Fruit fly (Drosophila melanogaster): ENCODE measurements around the gene Vps39.

The Vps39 gene

dm6 chr3R:18232187-18232586 is 42.1 kb downstream of the Vps39 start:
- TF ChIP-seq noc (tag; optimal IDR thresholded peaks at IDR 0.05), result no peak

dm6 chr3R:18230229-18230628 is 44.0 kb downstream of the Vps39 start:
- no peak for TF ChIP-seq noc (tag; optimal IDR thresholded peaks at IDR 0.05)

dm6 chr3R:18228713-18229222 is 45.5 kb downstream of the Vps39 start:
- TF ChIP-seq noc (tag; optimal IDR thresholded peaks at IDR 0.05), result no peak

- no peak for TF ChIP-seq noc (tag; optimal IDR thresholded peaks at IDR 0.05)
These were observed 46.9 kb downstream of the Vps39 start for dm6 chr3R:18227385-18227784.

- no peak for TF ChIP-seq noc (tag; optimal IDR thresholded peaks at IDR 0.05)
These were observed 47.5 kb downstream of the Vps39 start for dm6 chr3R:18226809-18227157.

- TF ChIP-seq noc (tag; optimal IDR thresholded peaks at IDR 0.05), result no peak
These were observed 48.0 kb downstream of the Vps39 start, which contains the start of the genes CG7168 and Mdh2 for dm6 chr3R:18226043-18226808. Gene CG7168, minus strand, starts transcription at chr3R:18226082. Gene Mdh2, plus strand, starts transcription at chr3R:18226396.

- peak; percentile 54 for TF ChIP-seq noc (tag; optimal IDR thresholded peaks at IDR 0.05)
These were observed 50.8 kb downstream of the Vps39 start, which contains the start of the genes mTerf5 and Non3 for dm6 chr3R:18223434-18223833. Gene mTerf5, minus strand, starts transcription at chr3R:18223682. Gene Non3, plus strand, starts transcription at chr3R:18223722.

Measured in whole organism, larva.